Fruit fly (Drosophila melanogaster) whole organism, embryonic: ENCODE measurements around the gene Atg13.

Source experiments
- ATbp ChIP-seq: fragments of 200-800 bp; sonication (Bioruptor generic); optimal IDR thresholded peaks from 2 replicates; lab custom pipeline; 2017; ENCODE audit warnings: missing biosample characterization, mild to moderate bottlenecking, missing genetic modification characterization, missing genetic modification reagents
- Adf1 ChIP-seq: fragments of 200-800 bp; sonication (Bioruptor generic); IDR thresholded peaks from 2 replicates; pipeline ENCODE4 v1.3.6; 2022; ENCODE audit warnings: missing biosample characterization, missing genetic modification characterization
- Aef1 ChIP-seq: fragments of 200-800 bp; sonication (Bioruptor generic); IDR thresholded peaks from 3 replicates; pipeline ENCODE4 v1.3.6; 2022; ENCODE audit warnings: missing biosample characterization, missing genetic modification characterization
- Atf6 ChIP-seq: fragments of 200-800 bp; sonication (Bioruptor generic); IDR thresholded peaks from 2 replicates; pipeline ENCODE4 v1.3.6; 2022; ENCODE audit warnings: missing biosample characterization, missing genetic modification characterization
- Awh ChIP-seq: fragments of 200-800 bp; sonication (Bioruptor generic); IDR thresholded peaks from 2 replicates; pipeline ENCODE4, ENCODE4 v1.3.6; 2022; ENCODE audit warnings: missing biosample characterization, missing genetic modification characterization
- CG10959 ChIP-seq: fragments of 200-800 bp; sonication (Bioruptor generic); IDR thresholded peaks from 2 replicates; pipeline ENCODE4 v1.3.6; 2022; ENCODE audit warnings: missing biosample characterization, missing genetic modification characterization
- CG12071 ChIP-seq: fragments of 200-800 bp; sonication (Bioruptor generic); optimal IDR thresholded peaks from 3 replicates; lab custom pipeline; 2018; ENCODE audit warnings: missing biosample characterization, mild to moderate bottlenecking, missing genetic modification characterization
- CG12236 ChIP-seq: fragments of 200-800 bp; sonication (Bioruptor generic); optimal IDR thresholded peaks from 2 replicates; lab custom pipeline; 2016; ENCODE audit warnings: missing biosample characterization, missing genetic modification characterization
- CG13123 ChIP-seq: fragments of 200-800 bp; sonication (Bioruptor generic); optimal IDR thresholded peaks from 2 replicates; lab custom pipeline; 2016; ENCODE audit warnings: missing biosample characterization, missing genetic modification characterization
- CG1602 ChIP-seq: fragments of 200-800 bp; sonication (Bioruptor generic); optimal IDR thresholded peaks from 3 replicates; lab custom pipeline; 2016; ENCODE audit warnings: missing biosample characterization, missing genetic modification characterization
- CG1603 ChIP-seq: fragments of 200-800 bp; sonication (Bioruptor generic); optimal IDR thresholded peaks from 2 replicates; lab custom pipeline; 2019; ENCODE audit warnings: missing biosample characterization, mild to moderate bottlenecking, missing genetic modification characterization, moderate library complexity
- CG17328 ChIP-seq: fragments of 200-800 bp; sonication (Bioruptor generic); IDR thresholded peaks from 2 replicates; pipeline ENCODE4 v1.3.6; 2022; ENCODE audit warnings: missing biosample characterization, missing genetic modification characterization
- CG17385 ChIP-seq: fragments of 200-800 bp; sonication (Bioruptor generic); optimal IDR thresholded peaks from 3 replicates; lab custom pipeline; 2018; ENCODE audit warnings: missing biosample characterization, mild to moderate bottlenecking, missing genetic modification characterization
- CG18599 ChIP-seq: fragments of 200-800 bp; sonication (Bioruptor generic); optimal IDR thresholded peaks from 3 replicates; lab custom pipeline; 2017; ENCODE audit warnings: missing biosample characterization, missing genetic modification characterization, mild to moderate bottlenecking, moderate library complexity, missing genetic modification reagents
- CG30403 ChIP-seq: fragments of 200-800 bp; sonication (Bioruptor generic); optimal IDR thresholded peaks from 3 replicates; lab custom pipeline; 2016; ENCODE audit warnings: missing biosample characterization, missing genetic modification characterization
- CG30431 ChIP-seq: fragments of 200-800 bp; sonication (Bioruptor generic); optimal IDR thresholded peaks from 2 replicates; lab custom pipeline; 2017; ENCODE audit warnings: missing biosample characterization, missing genetic modification characterization
- CG31224 ChIP-seq: fragments of 200-800 bp; sonication (Bioruptor generic); IDR thresholded peaks from 2 replicates; pipeline ENCODE4 v1.3.6; 2022; ENCODE audit warnings: missing biosample characterization, missing genetic modification characterization
- CG31365 ChIP-seq: fragments of 200-800 bp; sonication (Bioruptor generic); optimal IDR thresholded peaks from 2 replicates; lab custom pipeline; 2018; ENCODE audit warnings: missing biosample characterization, mild to moderate bottlenecking, missing genetic modification characterization
- CG3838 ChIP-seq: fragments of 200-800 bp; sonication (Bioruptor generic); optimal IDR thresholded peaks from 3 replicates; lab custom pipeline; 2016; ENCODE audit warnings: missing biosample characterization, missing genetic modification characterization
- CG42726 ChIP-seq: fragments of 200-800 bp; sonication (Bioruptor generic); IDR thresholded peaks from 2 replicates; pipeline ENCODE4 v1.3.6; 2022; ENCODE audit warnings: missing biosample characterization, missing genetic modification characterization; ENCODE audit not compliant: partially characterized antibody
- CG4820 ChIP-seq: fragments of 200-800 bp; sonication (Bioruptor generic); optimal IDR thresholded peaks from 3 replicates; lab custom pipeline; 2016; ENCODE audit warnings: missing biosample characterization, missing genetic modification characterization
- CG6175 ChIP-seq: fragments of 200-800 bp; sonication (Bioruptor generic); IDR thresholded peaks from 3 replicates; pipeline ENCODE4 v1.3.6; 2022; ENCODE audit warnings: missing biosample characterization, missing genetic modification characterization
- CG8089 ChIP-seq: fragments of 200-800 bp; sonication (Bioruptor generic); optimal IDR thresholded peaks from 3 replicates; lab custom pipeline; 2016; ENCODE audit warnings: missing biosample characterization, missing genetic modification characterization
- CG8388 ChIP-seq: fragments of 200-800 bp; sonication (Bioruptor generic); optimal IDR thresholded peaks from 2 replicates; lab custom pipeline; 2019; ENCODE audit warnings: missing biosample characterization, mild to moderate bottlenecking, missing genetic modification characterization, moderate library complexity
- CG8478 ChIP-seq: fragments of >200 bp; optimal IDR thresholded peaks from 2 replicates; lab custom pipeline; 2018
- CG8944 ChIP-seq: fragments of 200-800 bp; sonication (Bioruptor generic); optimal IDR thresholded peaks from 3 replicates; lab custom pipeline; 2016; ENCODE audit warnings: missing biosample characterization, missing genetic modification characterization
- CG9215 ChIP-seq: fragments of 200-800 bp; sonication (Bioruptor generic); IDR thresholded peaks from 2 replicates; pipeline ENCODE4 v1.3.6; 2022; ENCODE audit warnings: missing biosample characterization, missing genetic modification characterization
- D ChIP-seq, 2 experiments: fragments of 200-800 bp in 1 of 2; fragments of >200 bp in 1 of 2; sonication (Bioruptor generic) in 1 of 2; optimal IDR thresholded peaks; 2 replicates in 1 of 2; 3 replicates in 1 of 2; lab custom pipeline; 2017; ENCODE audit warnings: mild to moderate bottlenecking in 1 of 2, missing biosample characterization in 1 of 2, missing genetic modification characterization in 1 of 2, missing genetic modification reagents in 1 of 2
- Elba2 ChIP-seq: fragments of 200-800 bp; sonication (Bioruptor generic); optimal IDR thresholded peaks from 3 replicates; lab custom pipeline; 2016; ENCODE audit warnings: missing biosample characterization, missing genetic modification characterization
- Gug ChIP-seq: fragments of 200-800 bp; sonication (Bioruptor generic); IDR thresholded peaks from 4 replicates; pipeline ENCODE4 v1.3.6; 2022; ENCODE audit warnings: missing biosample characterization, missing genetic modification characterization
- Hr3 ChIP-seq: fragments of 200-800 bp; sonication (Bioruptor generic); optimal IDR thresholded peaks from 3 replicates; lab custom pipeline; 2016; ENCODE audit warnings: missing biosample characterization, missing genetic modification characterization
- Hr51 ChIP-seq, 2 experiments: fragments of 200-800 bp; sonication (Bioruptor generic); optimal IDR thresholded peaks; 2 replicates in 1 of 2; 3 replicates in 1 of 2; lab custom pipeline; 2016 to 2018; ENCODE audit warnings: missing biosample characterization in 2 of 2, missing genetic modification characterization in 2 of 2, mild to moderate bottlenecking in 1 of 2, moderate library complexity in 1 of 2
- Hsf ChIP-seq: fragments of 200-800 bp; sonication (Bioruptor generic); optimal IDR thresholded peaks from 3 replicates; lab custom pipeline; 2016; ENCODE audit warnings: missing biosample characterization, missing genetic modification characterization
- Lim3 ChIP-seq: fragments of 200-800 bp; sonication (Bioruptor generic); IDR thresholded peaks from 2 replicates; pipeline ENCODE4 v1.3.6; 2022; ENCODE audit warnings: missing biosample characterization, missing genetic modification characterization
- Nf-YA ChIP-seq: fragments of 200-800 bp; sonication (Bioruptor generic); IDR thresholded peaks from 2 replicates; pipeline ENCODE4 v1.3.6; 2022; ENCODE audit warnings: missing biosample characterization, missing genetic modification characterization
- Scr ChIP-seq: fragments of 200-800 bp; sonication (Bioruptor generic); IDR thresholded peaks from 2 replicates; pipeline ENCODE4 v1.3.6; 2022; ENCODE audit warnings: missing biosample characterization, missing genetic modification characterization; ENCODE audit not compliant: partially characterized antibody
- Sox102F ChIP-seq: fragments of 200-800 bp; sonication (Bioruptor generic); optimal IDR thresholded peaks from 2 replicates; lab custom pipeline; 2018; ENCODE audit warnings: missing biosample characterization, mild to moderate bottlenecking, missing genetic modification characterization, moderate library complexity
- Spps ChIP-seq: fragments of 200-800 bp; sonication (Bioruptor generic); optimal IDR thresholded peaks from 2 replicates; lab custom pipeline; 2018; ENCODE audit warnings: missing biosample characterization, mild to moderate bottlenecking, missing genetic modification characterization
- Taf1 ChIP-seq: fragments of 200-800 bp; sonication (Bioruptor generic); IDR thresholded peaks from 2 replicates; pipeline ENCODE4 v1.3.6; 2022; ENCODE audit warnings: missing biosample characterization, missing genetic modification characterization
- Tbp ChIP-seq: fragments of >200 bp; optimal IDR thresholded peaks from 2 replicates; lab custom pipeline; 2018; ENCODE audit warnings: missing biosample characterization, missing genetic modification characterization
- crol ChIP-seq: fragments of 200-800 bp; sonication (Bioruptor generic); IDR thresholded peaks from 2 replicates; pipeline ENCODE4 v1.3.6; 2022; ENCODE audit warnings: missing biosample characterization, missing genetic modification characterization
- dm ChIP-seq: fragments of 200-800 bp; sonication (Bioruptor generic); optimal IDR thresholded peaks from 3 replicates; lab custom pipeline; 2016; ENCODE audit warnings: missing biosample characterization, missing genetic modification characterization
- eyg ChIP-seq: fragments of 200-800 bp; sonication (Bioruptor generic); optimal IDR thresholded peaks from 3 replicates; lab custom pipeline; 2016; ENCODE audit warnings: missing biosample characterization, missing genetic modification characterization
- ham ChIP-seq: fragments of 200-800 bp; sonication (Bioruptor generic); IDR thresholded peaks from 2 replicates; pipeline ENCODE4 v1.3.6; 2022; ENCODE audit warnings: missing biosample characterization, missing genetic modification characterization
- hth ChIP-seq: fragments of >200 bp; optimal IDR thresholded peaks from 2 replicates; lab custom pipeline; 2017; ENCODE audit warnings: inconsistent platforms
- jigr1 ChIP-seq: fragments of 200-800 bp; sonication (Bioruptor generic); IDR thresholded peaks from 3 replicates; pipeline ENCODE4 v1.3.6; 2022; ENCODE audit warnings: missing biosample characterization, missing genetic modification characterization
- ken ChIP-seq: fragments of 200-800 bp; sonication (Bioruptor generic); IDR thresholded peaks from 3 replicates; pipeline ENCODE4 v1.3.6; 2022; ENCODE audit warnings: missing biosample characterization, missing genetic modification characterization
- lmd ChIP-seq: fragments of 200-800 bp; sonication (Bioruptor generic); IDR thresholded peaks from 2 replicates; pipeline ENCODE4 v1.3.6; 2022; ENCODE audit warnings: missing biosample characterization, missing genetic modification characterization
- psq ChIP-seq: fragments of 200-800 bp; sonication (Bioruptor generic); optimal IDR thresholded peaks from 2 replicates; lab custom pipeline; 2017; ENCODE audit warnings: missing biosample characterization, missing genetic modification characterization
- rib ChIP-seq: fragments of 200-800 bp; sonication (Bioruptor generic); IDR thresholded peaks from 2 replicates; pipeline ENCODE4 v1.3.6; 2022; ENCODE audit warnings: missing biosample characterization, missing genetic modification characterization
- scrt ChIP-seq: fragments of 200-800 bp; sonication (Bioruptor generic); optimal IDR thresholded peaks from 2 replicates; lab custom pipeline; 2018; ENCODE audit warnings: missing biosample characterization, mild to moderate bottlenecking, missing genetic modification characterization, moderate library complexity
- ttk ChIP-seq: fragments of 200-800 bp; sonication (Bioruptor generic); IDR thresholded peaks from 2 replicates; pipeline ENCODE4 v2.1.2; 2022; ENCODE audit warnings: missing biosample characterization, missing genetic modification characterization

The Atg13 gene

dm6 chr3R:8355579-8355978 is 6.0 kb downstream of the Atg13 start (continued):
- TF ChIP-seq Elba2 (GFP tag; lab: Kevin White, UChicago) (no peak), D (optimal IDR thresholded peaks at IDR 0.05; lab: Kevin White, UChicago) (no peak), D (GFP tag; optimal IDR thresholded peaks at IDR 0.05; lab: Kevin White, UChicago) (peak; percentile 88), ttk (peak; percentile 90), Lim3 (GFP tag; lab: Robert Waterston, UW) (peak; percentile 80), CG8478 (lab: Kevin White, UChicago) (no peak), hth (lab: Kevin White, UChicago) (no peak), CG30431 (GFP tag; lab: Kevin White, UChicago) (peak; percentile 85), ken (peak; percentile 90), crol (GFP tag; lab: Robert Waterston, UW) (peak; percentile 58), CG31224 (GFP tag; lab: Robert Waterston, UW) (peak; percentile 93), CG42726 (GFP tag; lab: Robert Waterston, UW) (no peak), CG18599 (peak; percentile 98), Nf-YA (GFP tag; lab: Robert Waterston, UW) (peak; percentile 91), CG1603 (peak; percentile 96), Adf1 (GFP tag; lab: Robert Waterston, UW) (peak; percentile 86), Sox102F (GFP tag; lab: Kevin White, UChicago) (peak; percentile 96), Scr (no peak), Spps (tag; lab: Kevin White, UChicago) (peak; percentile 70), eyg (GFP tag; lab: Kevin White, UChicago) (peak; percentile 96), Taf1 (GFP tag; lab: Robert Waterston, UW) (peak; percentile 94), Aef1 (GFP tag; lab: Robert Waterston, UW) (peak; percentile 94), ATbp (GFP tag; lab: Kevin White, UChicago) (peak; percentile 94), Hsf (peak; percentile 96), CG8089 (peak; percentile 89), CG30403 (GFP tag; lab: Kevin White, UChicago) (peak; percentile 97), CG12071 (GFP tag; lab: Kevin White, UChicago) (peak; percentile 96), CG3838 (GFP tag; lab: Kevin White, UChicago) (peak; percentile 84), lmd (GFP tag; lab: Robert Waterston, UW) (peak; percentile 96), CG17385 (GFP tag; lab: Kevin White, UChicago) (peak; percentile 92), Atf6 (GFP tag; lab: Robert Waterston, UW) (peak; percentile 97), CG8388 (GFP tag; lab: Kevin White, UChicago) (peak; percentile 92), CG13123 (GFP tag; lab: Kevin White, UChicago) (peak; percentile 92), CG8944 (peak; percentile 96), CG1602 (peak; percentile 88), Gug (GFP tag; lab: Robert Waterston, UW) (peak; percentile 90), CG6175 (GFP tag; lab: Robert Waterston, UW) (peak; percentile 93), Hr3 (GFP tag; lab: Kevin White, UChicago) (peak; percentile 93), jigr1 (GFP tag; lab: Robert Waterston, UW) (peak; percentile 67; the same call in 2 of the 3 replicates), CG9215 (GFP tag; lab: Robert Waterston, UW) (peak; percentile 94), psq (peak; percentile 79), Hr51 (GFP tag; optimal IDR thresholded peaks at IDR 0.05; lab: Kevin White, UChicago) (peak; percentile 94 to 97), CG4820 (GFP tag; lab: Kevin White, UChicago) (peak; percentile 87), dm (GFP tag; lab: Kevin White, UChicago) (peak; percentile 85), Tbp (GFP tag; lab: Kevin White, UChicago) (no peak), rib (GFP tag; lab: Robert Waterston, UW) (peak; percentile 96), CG17328 (GFP tag; lab: Robert Waterston, UW) (peak; percentile 89), ham (GFP tag; lab: Robert Waterston, UW) (peak; percentile 85; the same call in 1 of the 2 replicates), Awh (GFP tag; lab: Robert Waterston, UW) (peak; percentile 90), CG31365 (tag; lab: Kevin White, UChicago) (peak; percentile 82), CG10959 (peak; percentile 63; the same call in 1 of the 2 replicates), CG12236 (GFP tag; lab: Kevin White, UChicago) (peak; percentile 80), scrt (peak; percentile 94)
